Fruit fly (Drosophila melanogaster) whole organism, embryonic: ENCODE data around the gene Vps52.

ENCODE experiments used
- Adf1 ChIP-seq: fragments of 200-800 bp; sonication (Bioruptor generic); IDR thresholded peaks from 2 replicates; pipeline ENCODE4 v1.3.6; 2022; ENCODE audit warnings: missing biosample characterization, missing genetic modification characterization
- Bdp1 ChIP-seq: fragments of 200-800 bp; sonication (Bioruptor generic); optimal IDR thresholded peaks from 3 replicates; lab custom pipeline; 2016; ENCODE audit warnings: missing biosample characterization, missing genetic modification characterization
- Blimp-1 ChIP-seq: fragments of 200-800 bp; sonication (Bioruptor generic); optimal IDR thresholded peaks from 3 replicates; lab custom pipeline; 2018; ENCODE audit warnings: missing biosample characterization, missing genetic modification characterization, mild to moderate bottlenecking, moderate library complexity, missing genetic modification reagents
- CG1024 ChIP-seq: fragments of 200-800 bp; sonication (Bioruptor generic); IDR thresholded peaks from 2 replicates; pipeline ENCODE4 v1.3.6; 2022; ENCODE audit warnings: missing biosample characterization, missing genetic modification characterization
- CG10979 ChIP-seq: fragments of 200-800 bp; sonication (Bioruptor generic); optimal IDR thresholded peaks from 2 replicates; lab custom pipeline; 2018; ENCODE audit warnings: missing biosample characterization, mild to moderate bottlenecking, missing genetic modification characterization, moderate library complexity
- CG11085 ChIP-seq: fragments of 200-800 bp; sonication (Bioruptor generic); IDR thresholded peaks from 2 replicates; pipeline ENCODE4 v1.3.6; 2022; ENCODE audit warnings: missing biosample characterization, missing genetic modification characterization
- CG11504 ChIP-seq: fragments of 200-800 bp; sonication (Bioruptor generic); optimal IDR thresholded peaks from 3 replicates; lab custom pipeline; 2019; ENCODE audit warnings: missing biosample characterization, mild to moderate bottlenecking, missing genetic modification characterization, moderate library complexity
- CG12219 ChIP-seq: fragments of 200-800 bp; sonication (Bioruptor generic); optimal IDR thresholded peaks from 3 replicates; lab custom pipeline; 2018; ENCODE audit warnings: missing biosample characterization, mild to moderate bottlenecking, missing genetic modification characterization
- CG12391 ChIP-seq: fragments of 200-800 bp; sonication (Bioruptor generic); optimal IDR thresholded peaks from 3 replicates; lab custom pipeline; 2018; ENCODE audit warnings: missing biosample characterization, mild to moderate bottlenecking, missing genetic modification characterization, moderate library complexity
- CG13296 ChIP-seq: fragments of 200-800 bp; sonication (Bioruptor generic); optimal IDR thresholded peaks from 3 replicates; lab custom pipeline; 2018; ENCODE audit warnings: missing biosample characterization, mild to moderate bottlenecking, missing genetic modification characterization
- CG14441 ChIP-seq: fragments of 200-800 bp; sonication (Bioruptor generic); IDR thresholded peaks from 2 replicates; pipeline ENCODE4 v1.3.6; 2022; ENCODE audit warnings: missing biosample characterization, missing genetic modification characterization
- CG15601 ChIP-seq: fragments of 200-800 bp; sonication (Bioruptor generic); optimal IDR thresholded peaks from 3 replicates; lab custom pipeline; 2019; ENCODE audit warnings: missing biosample characterization, mild to moderate bottlenecking, missing genetic modification characterization, moderate library complexity
- CG1603 ChIP-seq: fragments of 200-800 bp; sonication (Bioruptor generic); optimal IDR thresholded peaks from 2 replicates; lab custom pipeline; 2019; ENCODE audit warnings: missing biosample characterization, mild to moderate bottlenecking, missing genetic modification characterization, moderate library complexity
- CG17328 ChIP-seq: fragments of 200-800 bp; sonication (Bioruptor generic); IDR thresholded peaks from 2 replicates; pipeline ENCODE4 v1.3.6; 2022; ENCODE audit warnings: missing biosample characterization, missing genetic modification characterization
- CG18262 ChIP-seq: fragments of 200-800 bp; optimal IDR thresholded peaks from 3 replicates; lab custom pipeline; 2019; ENCODE audit warnings: missing biosample characterization, mild to moderate bottlenecking, missing genetic modification characterization, moderate library complexity
- CG4360 ChIP-seq: fragments of 200-800 bp; sonication (Bioruptor generic); IDR thresholded peaks from 2 replicates; pipeline ENCODE4 v1.3.6; 2022; ENCODE audit warnings: missing biosample characterization, missing genetic modification characterization
- CG4424 ChIP-seq: fragments of 200-800 bp; sonication (Bioruptor generic); optimal IDR thresholded peaks from 3 replicates; lab custom pipeline; 2016; ENCODE audit warnings: missing biosample characterization, missing genetic modification characterization
- CG6791 ChIP-seq: fragments of 200-800 bp; sonication (Bioruptor generic); IDR thresholded peaks from 3 replicates; pipeline ENCODE4 v1.3.6; 2022; ENCODE audit warnings: missing biosample characterization, missing genetic modification characterization; ENCODE audit not compliant: partially characterized antibody
- CG7963 ChIP-seq: fragments of 200-800 bp; sonication (Bioruptor generic); IDR thresholded peaks from 3 replicates; pipeline ENCODE4 v1.3.6; 2022; ENCODE audit warnings: missing biosample characterization, missing genetic modification characterization; ENCODE audit not compliant: partially characterized antibody
- CG8281 ChIP-seq: fragments of 200-800 bp; sonication (Bioruptor generic); optimal IDR thresholded peaks from 2 replicates; lab custom pipeline; 2018; ENCODE audit warnings: missing biosample characterization, mild to moderate bottlenecking, missing genetic modification characterization, moderate library complexity
- CG8290 ChIP-seq, 3 experiments: fragments of 200-800 bp; sonication (Bioruptor generic); optimal IDR thresholded peaks; 2 replicates each; lab custom pipeline; 2016 to 2019; ENCODE audit warnings: missing biosample characterization in 3 of 3, missing genetic modification characterization in 3 of 3, mild to moderate bottlenecking in 2 of 3, moderate library complexity in 1 of 3
- CG9727 ChIP-seq: fragments of 200-800 bp; sonication (Bioruptor generic); optimal IDR thresholded peaks from 3 replicates; lab custom pipeline; 2017; ENCODE audit warnings: missing biosample characterization, mild to moderate bottlenecking, missing genetic modification characterization
- Dfd ChIP-seq, 2 experiments: fragments of >200 bp; optimal IDR thresholded peaks; 2 replicates each; lab custom pipeline; 2017; ENCODE audit warnings: missing biosample characterization in 2 of 2, missing genetic modification characterization in 2 of 2
- Hey ChIP-seq: fragments of 200-800 bp; sonication (Bioruptor generic); optimal IDR thresholded peaks from 3 replicates; lab custom pipeline; 2018; ENCODE audit warnings: missing biosample characterization, mild to moderate bottlenecking, missing genetic modification characterization
- Hr39 ChIP-seq: fragments of >200 bp; optimal IDR thresholded peaks from 2 replicates; lab custom pipeline; 2017
- Lpt ChIP-seq: fragments of >200 bp; optimal IDR thresholded peaks from 2 replicates; lab custom pipeline; 2018; ENCODE audit warnings: missing biosample characterization, missing genetic modification characterization
- Mes4 ChIP-seq: fragments of 200-800 bp; sonication (Bioruptor generic); optimal IDR thresholded peaks from 2 replicates; lab custom pipeline; 2016; ENCODE audit warnings: missing biosample characterization, missing genetic modification characterization
- Nf-YA ChIP-seq: fragments of 200-800 bp; sonication (Bioruptor generic); IDR thresholded peaks from 2 replicates; pipeline ENCODE4 v1.3.6; 2022; ENCODE audit warnings: missing biosample characterization, missing genetic modification characterization
- Ptx1 ChIP-seq: fragments of 200-800 bp; sonication (Bioruptor generic); IDR thresholded peaks from 2 replicates; pipeline ENCODE4 v1.3.6; 2022; ENCODE audit warnings: missing biosample characterization, missing genetic modification characterization
- Ravus ChIP-seq: fragments of 200-800 bp; sonication (Bioruptor generic); IDR thresholded peaks from 2 replicates; pipeline ENCODE4 v1.3.6; 2022; ENCODE audit warnings: missing biosample characterization, missing genetic modification characterization
- Sry-β ChIP-seq: fragments of 200-800 bp; sonication (Bioruptor generic); optimal IDR thresholded peaks from 2 replicates; lab custom pipeline; 2018; ENCODE audit warnings: missing biosample characterization, mild to moderate bottlenecking, missing genetic modification characterization, moderate library complexity
- ato ChIP-seq: fragments of 200-800 bp; sonication (Bioruptor generic); IDR thresholded peaks from 2 replicates; pipeline ENCODE4 v1.3.6; 2022; ENCODE audit warnings: missing biosample characterization, missing genetic modification characterization; ENCODE audit not compliant: partially characterized antibody
- chinmo ChIP-seq: fragments of 200-800 bp; sonication (Bioruptor generic); IDR thresholded peaks from 4 replicates; pipeline ENCODE4 v1.3.6; 2022; ENCODE audit warnings: missing biosample characterization, missing genetic modification characterization; ENCODE audit not compliant: partially characterized antibody
- corto ChIP-seq: fragments of 200-800 bp; sonication (Bioruptor generic); optimal IDR thresholded peaks from 2 replicates; lab custom pipeline; 2016; ENCODE audit warnings: missing biosample characterization, mild to moderate bottlenecking, missing genetic modification characterization, moderate library complexity
- dmrt11E ChIP-seq: fragments of 200-800 bp; sonication (Bioruptor generic); optimal IDR thresholded peaks from 3 replicates; lab custom pipeline; 2018; ENCODE audit warnings: missing biosample characterization, mild to moderate bottlenecking, missing genetic modification characterization, moderate library complexity
- ems ChIP-seq: fragments of 200-800 bp; sonication (Bioruptor generic); optimal IDR thresholded peaks from 3 replicates; lab custom pipeline; 2016; ENCODE audit warnings: missing biosample characterization, missing genetic modification characterization
- fd96Cb ChIP-seq: fragments of 200-800 bp; sonication (Bioruptor generic); optimal IDR thresholded peaks from 2 replicates; lab custom pipeline; 2018; ENCODE audit warnings: missing biosample characterization, mild to moderate bottlenecking, missing genetic modification characterization, moderate library complexity
- h ChIP-seq: fragments of >200 bp; optimal IDR thresholded peaks from 2 replicates; lab custom pipeline; 2017
- ken ChIP-seq: fragments of 200-800 bp; sonication (Bioruptor generic); IDR thresholded peaks from 3 replicates; pipeline ENCODE4 v1.3.6; 2022; ENCODE audit warnings: missing biosample characterization, missing genetic modification characterization
- kni ChIP-seq: fragments of 200-800 bp; sonication (Bioruptor generic); optimal IDR thresholded peaks from 3 replicates; lab custom pipeline; 2017; ENCODE audit warnings: mild to moderate bottlenecking, missing biosample characterization, missing genetic modification reagents, missing genetic modification characterization
- knrl ChIP-seq: fragments of 200-800 bp; sonication (Bioruptor generic); IDR thresholded peaks from 3 replicates; pipeline ENCODE4 v1.3.6; 2022; ENCODE audit warnings: missing biosample characterization, missing genetic modification characterization; ENCODE audit not compliant: partially characterized antibody
- mld ChIP-seq: fragments of 200-800 bp; sonication (Bioruptor generic); IDR thresholded peaks from 3 replicates; pipeline ENCODE4 v1.3.6; 2022; ENCODE audit warnings: missing biosample characterization, missing genetic modification characterization; ENCODE audit not compliant: partially characterized antibody
- nom ChIP-seq: fragments of 200-800 bp; sonication (Bioruptor generic); optimal IDR thresholded peaks from 2 replicates; lab custom pipeline; 2017; ENCODE audit warnings: missing biosample characterization, missing genetic modification characterization, mild to moderate bottlenecking, moderate library complexity, missing genetic modification reagents
- org-1 ChIP-seq: fragments of 200-800 bp; sonication (Bioruptor generic); optimal IDR thresholded peaks from 2 replicates; lab custom pipeline; 2017; ENCODE audit warnings: missing biosample characterization, missing genetic modification characterization
- row ChIP-seq: fragments of 200-800 bp; sonication (Bioruptor generic); IDR thresholded peaks from 3 replicates; pipeline ENCODE4 v1.3.6; 2022; ENCODE audit warnings: missing biosample characterization, missing genetic modification characterization
- sens ChIP-seq: fragments of 200-800 bp; sonication (Bioruptor generic); peaks from one replicate; lab custom pipeline; 2016; ENCODE audit warnings: missing biosample characterization, missing genetic modification characterization
- sqz ChIP-seq: fragments of 200-800 bp; sonication (Bioruptor generic); optimal IDR thresholded peaks from 3 replicates; lab custom pipeline; 2018; ENCODE audit warnings: missing biosample characterization, mild to moderate bottlenecking, missing genetic modification characterization
- ttk ChIP-seq: fragments of 200-800 bp; sonication (Bioruptor generic); IDR thresholded peaks from 2 replicates; pipeline ENCODE4 v2.1.2; 2022; ENCODE audit warnings: missing biosample characterization, missing genetic modification characterization
- usp ChIP-seq: fragments of >200 bp; optimal IDR thresholded peaks from 2 replicates; lab custom pipeline; 2017; ENCODE audit warnings: missing biosample characterization, missing genetic modification characterization

The Vps52 gene

DNA sequence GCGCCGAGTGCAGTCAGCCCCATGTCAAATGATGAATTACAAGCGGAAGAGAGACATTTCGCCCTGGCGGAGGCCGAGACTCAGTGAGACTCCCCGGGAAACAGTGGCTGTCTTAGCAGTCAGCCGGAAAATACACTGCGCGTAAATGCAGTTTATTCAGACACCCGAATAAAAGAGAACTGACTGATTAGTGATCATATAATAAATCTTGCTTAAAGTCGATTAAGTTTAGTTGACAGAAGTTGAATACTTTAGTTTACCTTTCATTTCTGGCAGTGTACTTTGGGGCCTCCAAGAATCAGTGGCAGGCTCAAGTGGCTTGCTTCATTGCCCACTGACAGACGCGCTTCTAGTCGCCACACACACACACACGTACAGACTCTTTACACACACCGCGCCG, 32.5 kb downstream of the Vps52 start (continued):
- TF ChIP-seq CG12391 (peak; percentile 26), CG10979 (tag; lab: Kevin White, UChicago) (peak; percentile 51), Hey (no peak), CG17328 (GFP tag; lab: Robert Waterston, UW) (peak; percentile 45; the same call in 1 of the 2 replicates), CG11085 (no peak), ttk (GFP tag; lab: Robert Waterston, UW) (0 out of 2 replicates have a peak, but pooled peaks have one; percentile 18), row (GFP tag; lab: Robert Waterston, UW) (peak; percentile 36; the same call in 2 of the 3 replicates), knrl (GFP tag; lab: Robert Waterston, UW) (no peak), ems (no peak), CG1024 (GFP tag; lab: Robert Waterston, UW) (no peak), CG12219 (GFP tag; lab: Kevin White, UChicago) (peak; percentile 4), CG13296 (GFP tag; lab: Kevin White, UChicago) (no peak), ato (GFP tag; lab: Robert Waterston, UW) (no peak), ken (GFP tag; lab: Robert Waterston, UW) (0 out of 3 replicates have a peak, but pooled peaks have one; percentile 5), CG9727 (GFP tag; lab: Kevin White, UChicago) (peak; percentile 49), fd96Cb (tag; lab: Kevin White, UChicago) (peak; percentile 10), CG8281 (tag; lab: Kevin White, UChicago) (no peak), Blimp-1 (GFP tag; lab: Kevin White, UChicago) (peak; percentile 11), CG4424 (GFP tag; lab: Kevin White, UChicago) (peak; percentile 19), Lpt (GFP tag; lab: Kevin White, UChicago) (no peak), Sry-β (GFP tag; lab: Kevin White, UChicago) (no peak), org-1 (GFP tag; lab: Kevin White, UChicago) (no peak), Mes4 (GFP tag; lab: Kevin White, UChicago) (no peak), usp (GFP tag; lab: Kevin White, UChicago) (no peak), CG14441 (GFP tag; lab: Robert Waterston, UW) (no peak), Adf1 (GFP tag; lab: Robert Waterston, UW) (no peak), CG15601 (tag; lab: Kevin White, UChicago) (no peak), sens (peak; percentile 87), dmrt11E (tag; lab: Kevin White, UChicago) (peak; percentile 62), Nf-YA (peak; percentile 25; the same call in 1 of the 2 replicates), CG8290 (GFP tag; optimal IDR thresholded peaks at IDR 0.05; lab: Kevin White, UChicago) (no peak), CG8290 (tag; optimal IDR thresholded peaks at IDR 0.05; lab: Kevin White, UChicago) (no peak), CG1603 (peak; percentile 69)

DNA sequence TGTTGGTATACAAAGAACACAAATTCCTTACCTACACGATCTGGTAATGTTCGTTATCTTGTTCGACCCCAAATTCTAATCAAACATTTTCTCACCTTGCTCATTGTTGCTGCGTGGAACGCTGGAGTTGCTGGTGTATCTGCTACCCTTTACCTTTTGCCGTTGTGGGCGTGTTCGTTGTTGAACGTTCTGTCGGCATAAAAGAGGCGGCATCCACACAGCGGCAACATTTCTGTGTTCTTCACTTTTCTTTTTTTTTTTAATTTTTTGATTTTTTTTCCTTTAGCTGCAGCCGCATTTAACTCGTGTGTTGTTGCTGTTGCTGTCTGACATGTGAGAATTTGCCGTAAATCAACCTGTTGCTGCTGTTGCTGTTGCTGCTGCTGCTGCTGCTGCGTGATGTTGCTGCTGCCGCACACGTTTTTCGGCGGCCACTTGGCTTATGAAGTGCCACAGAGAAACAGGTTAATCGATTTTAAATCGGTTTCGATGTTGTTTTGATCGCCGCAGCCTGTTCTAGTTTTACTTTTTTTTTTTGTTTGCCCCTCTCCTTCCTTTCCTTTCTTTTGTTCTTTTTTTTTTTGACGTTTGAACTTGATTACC, 33.8 kb downstream of the Vps52 start:
- TF ChIP-seq h (no peak), Hr39 (peak; percentile 40), Bdp1 (no peak), CG11504 (peak; percentile 8), CG7963 (GFP tag; lab: Robert Waterston, UW) (peak; percentile 21; the same call in 1 of the 3 replicates), corto (GFP tag; lab: Kevin White, UChicago) (no peak), CG18262 (tag; lab: Kevin White, UChicago) (no peak), Ptx1 (0 out of 2 replicates have a peak, but pooled peaks have one; percentile 24), sqz (GFP tag; lab: Kevin White, UChicago) (peak; percentile 60), nom (GFP tag; lab: Kevin White, UChicago) (peak; percentile 67), kni (GFP tag; lab: Kevin White, UChicago) (peak; percentile 25), CG4360 (GFP tag; lab: Robert Waterston, UW) (peak; percentile 69), mld (GFP tag; lab: Robert Waterston, UW) (no peak), chinmo (GFP tag; lab: Robert Waterston, UW) (0 out of 4 replicates have a peak, but pooled peaks have one; percentile 15), Ravus (GFP tag; lab: Robert Waterston, UW) (no peak), ttk (GFP tag; lab: Robert Waterston, UW) (0 out of 2 replicates have a peak, but pooled peaks have one; percentile 29), Dfd (GFP tag; optimal IDR thresholded peaks at IDR 0.05; lab: Kevin White, UChicago) (peak in 1 of 2 experiments; percentile 34), CG14441 (GFP tag; lab: Robert Waterston, UW) (peak; percentile 33; the same call in 1 of the 2 replicates), CG6791 (GFP tag; lab: Robert Waterston, UW) (peak; percentile 39; the same call in 1 of the 3 replicates)
